Worm (Caenorhabditis elegans) whole organism, L4 larva: ENCODE results near the gene C26E6.12.

Experiments
- D1046.2 ChIP-seq: fragments of 200-800 bp; sonication (Bioruptor generic); IDR thresholded peaks from 2 replicates; pipeline ENCODE4 v1.3.6; 2022; ENCODE audit warnings: missing genetic modification characterization, missing compliant biosample characterization
- F10B5.3 ChIP-seq: sonication (generic microtip); optimal IDR thresholded peaks from 2 replicates; lab custom pipeline; 2016; ENCODE audit warnings: mild to moderate bottlenecking, missing genetic modification characterization, missing compliant biosample characterization
- F26F4.8 ChIP-seq: fragments of 200-800 bp; sonication (Bioruptor generic); conservative IDR thresholded peaks from 2 replicates; pipeline ENCODE4 v1.3.6; 2022; ENCODE audit warnings: missing genetic modification characterization, missing compliant biosample characterization
- F44E2.7 ChIP-seq: fragments of 200-800 bp; sonication (Bioruptor generic); IDR thresholded peaks from 2 replicates; pipeline ENCODE4 v2.1.2; 2022; ENCODE audit warnings: missing genetic modification characterization, missing compliant biosample characterization
- F49E8.2 ChIP-seq: sonication (generic microtip); optimal IDR thresholded peaks from 2 replicates; lab custom pipeline; 2016; ENCODE audit warnings: missing compliant biosample characterization, mild to moderate bottlenecking, missing genetic modification characterization, borderline replicate concordance
- R02D3.7 ChIP-seq: fragments of 150-350 bp; sonication (generic microtip); optimal IDR thresholded peaks from 3 replicates; lab custom pipeline; 2014; ENCODE audit warnings: missing biosample characterization, missing genetic modification characterization
- T20F7.1 ChIP-seq: fragments of 200-800 bp; sonication (Bioruptor generic); optimal IDR thresholded peaks from 2 replicates; lab custom pipeline; 2018; ENCODE audit warnings: mild to moderate bottlenecking, missing genetic modification characterization, missing compliant biosample characterization
- Y48G9A.11 ChIP-seq: fragments of 200-800 bp; sonication (Bioruptor generic); IDR thresholded peaks from 2 replicates; pipeline ENCODE4 v1.3.6; 2022; ENCODE audit warnings: missing genetic modification reagents, missing genetic modification characterization, missing compliant biosample characterization
- Y75B8A.6 ChIP-seq: fragments of 200-800 bp; sonication (Bioruptor generic); IDR thresholded peaks from 2 replicates; pipeline ENCODE4 v1.3.6; 2022; ENCODE audit warnings: missing genetic modification reagents, missing genetic modification characterization, missing compliant biosample characterization
- ZK337.2 ChIP-seq: fragments of 200-800 bp; sonication (Bioruptor generic); IDR thresholded peaks from 2 replicates; pipeline ENCODE4 v1.3.6; 2022; ENCODE audit warnings: missing genetic modification reagents, missing genetic modification characterization, missing compliant biosample characterization
- ZK546.5 ChIP-seq, 2 experiments: sonication (generic microtip); optimal IDR thresholded peaks; 2 replicates each; lab custom pipeline; 2017; ENCODE audit warnings: missing biosample characterization in 2 of 2, missing genetic modification characterization in 2 of 2
- aha-1 ChIP-seq: fragments of 150-350 bp; peaks from one replicate; lab custom pipeline; 2014; ENCODE audit warnings: missing biosample characterization, missing genetic modification characterization
- ama-1 ChIP-seq: fragments of 150-350 bp; optimal IDR thresholded peaks from 2 replicates; lab custom pipeline; 2014; ENCODE audit warnings: inconsistent platforms, mixed read lengths
- arid-1 ChIP-seq: fragments of 200-800 bp; sonication (Bioruptor generic); conservative IDR thresholded peaks from 2 replicates; pipeline ENCODE4 v1.3.6; 2022; ENCODE audit warnings: missing genetic modification reagents, missing genetic modification characterization, missing compliant biosample characterization
- ceh-20 ChIP-seq: fragments of 200-800 bp; sonication (Bioruptor generic); IDR thresholded peaks from 2 replicates; pipeline ENCODE4 v1.3.6; 2022; ENCODE audit warnings: missing genetic modification reagents, missing genetic modification characterization, missing compliant biosample characterization
- ceh-44 ChIP-seq: fragments of 200-800 bp; sonication (Bioruptor generic); IDR thresholded peaks from 2 replicates; pipeline ENCODE4 v1.3.6; 2022; ENCODE audit warnings: missing genetic modification reagents, missing genetic modification characterization, missing compliant biosample characterization
- daf-16 ChIP-seq, 3 experiments: sonication (generic microtip); optimal IDR thresholded peaks; 2 replicates each; lab custom pipeline; 2016 to 2017; ENCODE audit warnings: missing genetic modification characterization in 3 of 3, missing genetic modification reagents in 3 of 3, mild to moderate bottlenecking in 2 of 3, missing compliant biosample characterization in 2 of 3, missing biosample characterization in 1 of 3, moderate library complexity in 1 of 3
- daf-8 ChIP-seq: fragments of 200-800 bp; sonication (Bioruptor generic); IDR thresholded peaks from 2 replicates; pipeline ENCODE4 v1.3.6; 2022; ENCODE audit warnings: missing genetic modification characterization, missing compliant biosample characterization
- dmd-6 ChIP-seq: fragments of 200-800 bp; sonication (Bioruptor generic); IDR thresholded peaks from 2 replicates; pipeline ENCODE4 v1.3.6; 2022; ENCODE audit warnings: missing genetic modification reagents, missing genetic modification characterization, missing compliant biosample characterization
- dmd-8 ChIP-seq: fragments of 200-800 bp; sonication (Bioruptor generic); IDR thresholded peaks from 2 replicates; pipeline ENCODE4 v1.3.6; 2022; ENCODE audit warnings: missing genetic modification characterization, missing compliant biosample characterization
- dmd-9 ChIP-seq: fragments of 200-800 bp; sonication (Bioruptor generic); IDR thresholded peaks from 2 replicates; pipeline ENCODE4 v1.3.6; 2022; ENCODE audit warnings: missing genetic modification reagents, missing genetic modification characterization, missing compliant biosample characterization
- dpl-1 ChIP-seq: fragments of 150-350 bp; optimal IDR thresholded peaks from 2 replicates; lab custom pipeline; 2014; ENCODE audit warnings: missing biosample characterization, missing genetic modification reagents, missing genetic modification characterization
- duxl-1 ChIP-seq: sonication (generic microtip); optimal IDR thresholded peaks from 2 replicates; lab custom pipeline; 2016; ENCODE audit warnings: mild to moderate bottlenecking, missing genetic modification characterization, moderate library complexity, missing compliant biosample characterization; ENCODE audit not compliant: poor library complexity
- egl-43 ChIP-seq: fragments of 200-800 bp; sonication (Bioruptor generic); IDR thresholded peaks from 2 replicates; pipeline ENCODE4 v1.3.6; 2022; ENCODE audit warnings: missing genetic modification reagents, missing genetic modification characterization, missing compliant biosample characterization
- fkh-10 ChIP-seq: fragments of 150-350 bp; optimal IDR thresholded peaks from 2 replicates; lab custom pipeline; 2014; ENCODE audit warnings: missing biosample characterization, missing genetic modification reagents, missing genetic modification characterization
- fos-1 ChIP-seq: fragments of 150-350 bp; optimal IDR thresholded peaks from 2 replicates; lab custom pipeline; 2014; ENCODE audit warnings: missing biosample characterization, missing genetic modification characterization
- hlh-11 ChIP-seq: fragments of 200-800 bp; sonication (Bioruptor generic); optimal IDR thresholded peaks from 2 replicates; lab custom pipeline; 2018; ENCODE audit warnings: mild to moderate bottlenecking, missing genetic modification characterization, missing compliant biosample characterization
- lim-7 ChIP-seq: fragments of 200-800 bp; sonication (Bioruptor generic); IDR thresholded peaks from 2 replicates; pipeline ENCODE4 v1.3.6; 2022; ENCODE audit warnings: missing genetic modification characterization, missing compliant biosample characterization
- lin-38 ChIP-seq: fragments of 200-800 bp; sonication (Bioruptor generic); IDR thresholded peaks from 2 replicates; pipeline ENCODE4 v1.3.6; 2022; ENCODE audit warnings: missing genetic modification reagents, missing genetic modification characterization, missing compliant biosample characterization
- lsy-2 ChIP-seq, 2 experiments: fragments of 150-350 bp in 1 of 2; sonication (generic microtip) in 1 of 2; optimal IDR thresholded peaks; 2 replicates each; lab custom pipeline; 2014 to 2017; ENCODE audit warnings: missing biosample characterization in 2 of 2, missing genetic modification characterization in 2 of 2
- mdt-29 ChIP-seq: fragments of 200-800 bp; sonication (Bioruptor generic); IDR thresholded peaks from 2 replicates; pipeline ENCODE4 v1.3.6; 2022; ENCODE audit warnings: missing genetic modification reagents, missing genetic modification characterization, missing compliant biosample characterization
- mes-2 ChIP-seq: sonication (generic microtip); optimal IDR thresholded peaks from 2 replicates; lab custom pipeline; 2016; ENCODE audit warnings: missing genotype, mild to moderate bottlenecking, missing genetic modification characterization, missing compliant biosample characterization; ENCODE audit not compliant: poor library complexity, severe bottlenecking
- nhr-10 ChIP-seq: fragments of 150-350 bp; optimal IDR thresholded peaks from 2 replicates; lab custom pipeline; 2014; ENCODE audit warnings: missing biosample characterization, missing genetic modification characterization
- nhr-102 ChIP-seq: sonication (generic microtip); optimal IDR thresholded peaks from 2 replicates; lab custom pipeline; 2016; ENCODE audit warnings: mild to moderate bottlenecking, missing genetic modification characterization, moderate library complexity, missing compliant biosample characterization
- nhr-237 ChIP-seq: sonication (generic microtip); optimal IDR thresholded peaks from 2 replicates; lab custom pipeline; 2017; ENCODE audit warnings: missing biosample characterization, missing genetic modification characterization
- nhr-42 ChIP-seq: fragments of 200-800 bp; sonication (Bioruptor generic); IDR thresholded peaks from 2 replicates; pipeline ENCODE4 v1.3.6; 2022; ENCODE audit warnings: missing genetic modification characterization, missing compliant biosample characterization
- php-3 ChIP-seq: fragments of 200-800 bp; sonication (Bioruptor generic); IDR thresholded peaks from 2 replicates; pipeline ENCODE4 v1.3.6; 2022; ENCODE audit warnings: missing genetic modification reagents, missing genetic modification characterization, missing compliant biosample characterization
- rbr-2 ChIP-seq: sonication (generic microtip); optimal IDR thresholded peaks from 2 replicates; lab custom pipeline; 2016; ENCODE audit warnings: missing genotype, missing genetic modification characterization, missing compliant biosample characterization
- saeg-2 ChIP-seq: fragments of 200-800 bp; sonication (Bioruptor generic); IDR thresholded peaks from 2 replicates; pipeline ENCODE4 v1.3.6; 2022; ENCODE audit warnings: missing genetic modification reagents, missing genetic modification characterization, missing compliant biosample characterization
- snpc-1.2 ChIP-seq: fragments of 200-800 bp; sonication (Bioruptor generic); IDR thresholded peaks from 2 replicates; pipeline ENCODE4 v1.3.6; 2022; ENCODE audit warnings: missing genetic modification reagents, missing genetic modification characterization, missing compliant biosample characterization
- spr-3 ChIP-seq: fragments of 200-800 bp; sonication (Bioruptor generic); optimal IDR thresholded peaks from 2 replicates; lab custom pipeline; 2018; ENCODE audit warnings: mild to moderate bottlenecking, missing genetic modification characterization, missing compliant biosample characterization
- unc-62 ChIP-seq, 3 experiments: fragments of 150-350 bp in 1 of 3; sonication (generic microtip); optimal IDR thresholded peaks in 2 of 3; peaks in 1 of 3; 1 replicate in 1 of 3; 2 replicates in 2 of 3; lab custom pipeline; 2014 to 2017; ENCODE audit warnings: missing biosample characterization in 3 of 3, missing genetic modification characterization in 3 of 3, missing genetic modification reagents in 3 of 3, missing genotype in 1 of 3
- vab-7 ChIP-seq: fragments of 200-800 bp; sonication (Bioruptor generic); IDR thresholded peaks from 2 replicates; pipeline ENCODE4 v1.3.6; 2022; ENCODE audit warnings: missing genetic modification reagents, missing genetic modification characterization, missing compliant biosample characterization
- zag-1 ChIP-seq: fragments of 150-350 bp; optimal IDR thresholded peaks from 2 replicates; lab custom pipeline; 2014; ENCODE audit warnings: missing biosample characterization, missing genetic modification characterization
- zip-11 ChIP-seq: fragments of 200-800 bp; sonication (Bioruptor generic); IDR thresholded peaks from 2 replicates; pipeline ENCODE4 v1.3.6; 2022; ENCODE audit warnings: missing genetic modification characterization, missing compliant biosample characterization

C26E6.12 gene

ce11 chrIII:4934896-4935628, 3.0 kb upstream of the C26E6.12 start, which contains the start of gene mrps-18C:
Gene mrps-18C, plus strand, starts transcription at chrIII:4935578.
- TF ChIP-seq spr-3 (GFP tag; lab: Kevin White, UChicago) (no peak), mes-2 (tag; lab: Kevin White, UChicago) (peak; percentile 59), ceh-44 (GFP tag; lab: Robert Waterston, UW) (no peak), vab-7 (no peak), fos-1 (no peak), nhr-42 (GFP tag; lab: Robert Waterston, UW) (no peak), unc-62 (GFP tag; optimal IDR thresholded peaks at IDR 0.05 in 1 of 2; lab: Kevin White, UChicago) (peak in 1 of 2 experiments; percentile 28), unc-62 (tag; optimal IDR thresholded peaks at IDR 0.05; lab: Kevin White, UChicago) (no peak), F49E8.2 (tag; lab: Kevin White, UChicago) (no peak), zip-11 (GFP tag; lab: Robert Waterston, UW) (no peak), daf-8 (GFP tag; lab: Robert Waterston, UW) (no peak), Y75B8A.6 (GFP tag; lab: Robert Waterston, UW) (no peak), R02D3.7 (tag; lab: Kevin White, UChicago) (no peak), lim-7 (GFP tag; lab: Robert Waterston, UW) (no peak), dpl-1 (GFP tag; lab: Kevin White, UChicago) (peak; percentile 40), nhr-102 (no peak), T20F7.1 (GFP tag; lab: Kevin White, UChicago) (peak; percentile 93), lsy-2 (tag; optimal IDR thresholded peaks at IDR 0.05; lab: Kevin White, UChicago) (peak in 1 of 2 experiments; percentile 52), fkh-10 (GFP tag; lab: Kevin White, UChicago) (no peak), ZK337.2 (no peak), snpc-1.2 (GFP tag; lab: Robert Waterston, UW) (no peak), php-3 (GFP tag; lab: Robert Waterston, UW) (no peak), saeg-2 (GFP tag; lab: Robert Waterston, UW) (no peak), aha-1 (peak; percentile 73), egl-43 (GFP tag; lab: Robert Waterston, UW) (no peak), ama-1 (lab: Kevin White, UChicago) (no peak), Y48G9A.11 (peak; percentile 60; the same call in 1 of the 2 replicates)

ce11 chrIII:4930154-4930679, 1.8 kb downstream of the C26E6.12 start, which contains the start of gene set-2:
Gene set-2, minus strand, starts transcription at chrIII:4930204.
- peak; percentile 91 for TF ChIP-seq dpl-1 (GFP tag; lab: Kevin White, UChicago)
- no peak for TF ChIP-seq F26F4.8 (GFP tag; lab: Robert Waterston, UW)
- TF ChIP-seq dmd-9 (GFP tag; lab: Robert Waterston, UW), result peak; percentile 90
- TF ChIP-seq F44E2.7, result no peak
- TF ChIP-seq mes-2 (tag; lab: Kevin White, UChicago), result peak; percentile 99
- peak; percentile 44 for TF ChIP-seq F49E8.2 (tag; lab: Kevin White, UChicago)
- TF ChIP-seq aha-1, result peak; percentile 91
- TF ChIP-seq unc-62 (GFP tag; optimal IDR thresholded peaks at IDR 0.05 in 1 of 2; lab: Kevin White, UChicago), result no peak
- TF ChIP-seq unc-62 (tag; optimal IDR thresholded peaks at IDR 0.05; lab: Kevin White, UChicago), result no peak
- peak; percentile 2 for TF ChIP-seq ama-1 (lab: Kevin White, UChicago)
- peak; percentile 69 for TF ChIP-seq dmd-6 (GFP tag; lab: Robert Waterston, UW)
- no peak for TF ChIP-seq snpc-1.2 (GFP tag; lab: Robert Waterston, UW)
- TF ChIP-seq ceh-20 (GFP tag; lab: Robert Waterston, UW), result peak; percentile 47; the same call in 1 of the 2 replicates
- no peak for TF ChIP-seq F10B5.3 (tag; lab: Kevin White, UChicago)
- peak; percentile 61; the same call in 1 of the 2 replicates for TF ChIP-seq D1046.2 (GFP tag; lab: Robert Waterston, UW)
- TF ChIP-seq lin-38 (GFP tag; lab: Robert Waterston, UW), result peak; percentile 75
- peak; percentile 29 for TF ChIP-seq nhr-102
- peak in 1 of 2 experiments; percentile 17 for TF ChIP-seq daf-16 (GFP tag; optimal IDR thresholded peaks at IDR 0.05; lab: Kevin White, UChicago)
- TF ChIP-seq daf-16 (tag; optimal IDR thresholded peaks at IDR 0.05; lab: Kevin White, UChicago), result peak; percentile 5
- peak; percentile 63 for TF ChIP-seq arid-1
- TF ChIP-seq zag-1 (tag; lab: Kevin White, UChicago), result no peak
- no peak for TF ChIP-seq nhr-10
- TF ChIP-seq Y48G9A.11, result peak; percentile 68
- TF ChIP-seq duxl-1 (tag; lab: Kevin White, UChicago), result peak; percentile 64
- no peak for TF ChIP-seq mdt-29
- no peak for TF ChIP-seq nhr-237 (tag; lab: Kevin White, UChicago)
- no peak for TF ChIP-seq ZK546.5 (tag; optimal IDR thresholded peaks at IDR 0.05; lab: Kevin White, UChicago)
- TF ChIP-seq dmd-8 (GFP tag; lab: Robert Waterston, UW), result 0 out of 2 replicates have a peak, but pooled peaks have one; percentile 42
- TF ChIP-seq rbr-2 (tag; lab: Kevin White, UChicago), result peak; percentile 23
- peak; percentile 32 for TF ChIP-seq hlh-11 (tag; lab: Kevin White, UChicago)
- peak in 1 of 2 experiments; percentile 66 for TF ChIP-seq lsy-2 (tag; optimal IDR thresholded peaks at IDR 0.05; lab: Kevin White, UChicago)
